Worm (Caenorhabditis elegans) whole organism, L4 larva: ENCODE results near the gene catp-4.

Experiments used
- D1046.2 ChIP-seq: fragments of 200-800 bp; sonication (Bioruptor generic); IDR thresholded peaks from 2 replicates; pipeline ENCODE4 v1.3.6; 2022; ENCODE audit warnings: missing genetic modification characterization, missing compliant biosample characterization
- F10B5.3 ChIP-seq: sonication (generic microtip); optimal IDR thresholded peaks from 2 replicates; lab custom pipeline; 2016; ENCODE audit warnings: mild to moderate bottlenecking, missing genetic modification characterization, missing compliant biosample characterization
- F37D6.2 ChIP-seq: sonication (generic microtip); optimal IDR thresholded peaks from 2 replicates; lab custom pipeline; 2016; ENCODE audit warnings: mild to moderate bottlenecking, missing genetic modification characterization, missing compliant biosample characterization
- T20F7.1 ChIP-seq: fragments of 200-800 bp; sonication (Bioruptor generic); optimal IDR thresholded peaks from 2 replicates; lab custom pipeline; 2018; ENCODE audit warnings: mild to moderate bottlenecking, missing genetic modification characterization, missing compliant biosample characterization
- T26A8.4 ChIP-seq: fragments of 200-800 bp; sonication (Bioruptor generic); IDR thresholded peaks from 2 replicates; pipeline ENCODE4 v1.3.6; 2022; ENCODE audit warnings: missing genetic modification characterization, missing compliant biosample characterization
- Y105C5A.15 ChIP-seq: fragments of 200-800 bp; sonication (Bioruptor generic); IDR thresholded peaks from 2 replicates; pipeline ENCODE4 v1.3.6; 2022; ENCODE audit warnings: missing genetic modification characterization, missing compliant biosample characterization
- Y48G9A.11 ChIP-seq: fragments of 200-800 bp; sonication (Bioruptor generic); IDR thresholded peaks from 2 replicates; pipeline ENCODE4 v1.3.6; 2022; ENCODE audit warnings: missing genetic modification reagents, missing genetic modification characterization, missing compliant biosample characterization
- ZK337.2 ChIP-seq: fragments of 200-800 bp; sonication (Bioruptor generic); IDR thresholded peaks from 2 replicates; pipeline ENCODE4 v1.3.6; 2022; ENCODE audit warnings: missing genetic modification reagents, missing genetic modification characterization, missing compliant biosample characterization
- ZK546.5 ChIP-seq, 2 experiments: sonication (generic microtip); optimal IDR thresholded peaks; 2 replicates each; lab custom pipeline; 2017; ENCODE audit warnings: missing biosample characterization in 2 of 2, missing genetic modification characterization in 2 of 2
- arid-1 ChIP-seq: fragments of 200-800 bp; sonication (Bioruptor generic); conservative IDR thresholded peaks from 2 replicates; pipeline ENCODE4 v1.3.6; 2022; ENCODE audit warnings: missing genetic modification reagents, missing genetic modification characterization, missing compliant biosample characterization
- ceh-32 ChIP-seq: sonication (generic microtip); optimal IDR thresholded peaks from 2 replicates; lab custom pipeline; 2016; ENCODE audit warnings: mild to moderate bottlenecking, missing genetic modification characterization, missing compliant biosample characterization; ENCODE audit not compliant: poor library complexity
- ceh-44 ChIP-seq: fragments of 200-800 bp; sonication (Bioruptor generic); IDR thresholded peaks from 2 replicates; pipeline ENCODE4 v1.3.6; 2022; ENCODE audit warnings: missing genetic modification reagents, missing genetic modification characterization, missing compliant biosample characterization
- ctbp-1 ChIP-seq: fragments of 200-800 bp; sonication (Bioruptor generic); IDR thresholded peaks from 2 replicates; pipeline ENCODE4 v1.3.6; 2022; ENCODE audit warnings: missing genetic modification reagents, missing genetic modification characterization, missing compliant biosample characterization
- daf-16 ChIP-seq, 3 experiments: sonication (generic microtip); optimal IDR thresholded peaks; 2 replicates each; lab custom pipeline; 2016 to 2017; ENCODE audit warnings: missing genetic modification characterization in 3 of 3, missing genetic modification reagents in 3 of 3, mild to moderate bottlenecking in 2 of 3, missing compliant biosample characterization in 2 of 3, missing biosample characterization in 1 of 3, moderate library complexity in 1 of 3
- dmd-6 ChIP-seq: fragments of 200-800 bp; sonication (Bioruptor generic); IDR thresholded peaks from 2 replicates; pipeline ENCODE4 v1.3.6; 2022; ENCODE audit warnings: missing genetic modification reagents, missing genetic modification characterization, missing compliant biosample characterization
- dmd-8 ChIP-seq: fragments of 200-800 bp; sonication (Bioruptor generic); IDR thresholded peaks from 2 replicates; pipeline ENCODE4 v1.3.6; 2022; ENCODE audit warnings: missing genetic modification characterization, missing compliant biosample characterization
- dpl-1 ChIP-seq: fragments of 150-350 bp; optimal IDR thresholded peaks from 2 replicates; lab custom pipeline; 2014; ENCODE audit warnings: missing biosample characterization, missing genetic modification reagents, missing genetic modification characterization
- dve-1 ChIP-seq: sonication (generic microtip); optimal IDR thresholded peaks from 2 replicates; lab custom pipeline; 2017; ENCODE audit warnings: antibody characterized with exemption, mild to moderate bottlenecking, missing genetic modification characterization, missing compliant biosample characterization; ENCODE audit not compliant: insufficient read depth
- fkh-10 ChIP-seq: fragments of 150-350 bp; optimal IDR thresholded peaks from 2 replicates; lab custom pipeline; 2014; ENCODE audit warnings: missing biosample characterization, missing genetic modification reagents, missing genetic modification characterization
- hif-1 ChIP-seq, 2 experiments: sonication (generic microtip); optimal IDR thresholded peaks; 2 replicates each; lab custom pipeline; 2016 to 2017; ENCODE audit warnings: missing compliant biosample characterization in 2 of 2, missing genetic modification characterization in 2 of 2, missing genetic modification reagents in 2 of 2, missing genotype in 2 of 2, mild to moderate bottlenecking in 1 of 2
- hlh-11 ChIP-seq: fragments of 200-800 bp; sonication (Bioruptor generic); optimal IDR thresholded peaks from 2 replicates; lab custom pipeline; 2018; ENCODE audit warnings: mild to moderate bottlenecking, missing genetic modification characterization, missing compliant biosample characterization
- jun-1 ChIP-seq: fragments of 150-350 bp; optimal IDR thresholded peaks from 2 replicates; lab custom pipeline; 2014; ENCODE audit warnings: missing biosample characterization, missing genetic modification reagents, missing genetic modification characterization
- lim-7 ChIP-seq: fragments of 200-800 bp; sonication (Bioruptor generic); IDR thresholded peaks from 2 replicates; pipeline ENCODE4 v1.3.6; 2022; ENCODE audit warnings: missing genetic modification characterization, missing compliant biosample characterization
- lin-1 ChIP-seq: fragments of 200-800 bp; sonication (Bioruptor generic); IDR thresholded peaks from 2 replicates; pipeline ENCODE4 v1.3.6; 2022; ENCODE audit warnings: missing genetic modification reagents, missing genetic modification characterization, missing compliant biosample characterization
- lin-15B ChIP-seq: fragments of 150-350 bp; sonication (generic microtip); optimal IDR thresholded peaks from 3 replicates; lab custom pipeline; 2014; ENCODE audit warnings: missing biosample characterization, missing genetic modification characterization
- lin-29 ChIP-seq: fragments of 200-800 bp; sonication (Bioruptor generic); IDR thresholded peaks from 2 replicates; pipeline ENCODE4 v1.3.6; 2022; ENCODE audit warnings: missing genetic modification reagents, missing genetic modification characterization, missing compliant biosample characterization
- lsy-2 ChIP-seq, 2 experiments: fragments of 150-350 bp in 1 of 2; sonication (generic microtip) in 1 of 2; optimal IDR thresholded peaks; 2 replicates each; lab custom pipeline; 2014 to 2017; ENCODE audit warnings: missing biosample characterization in 2 of 2, missing genetic modification characterization in 2 of 2
- madf-9 ChIP-seq: fragments of 200-800 bp; sonication (Bioruptor generic); conservative IDR thresholded peaks from 2 replicates; pipeline ENCODE4 v1.3.6; 2022; ENCODE audit warnings: missing genetic modification reagents, missing genetic modification characterization, missing compliant biosample characterization
- mdt-29 ChIP-seq: fragments of 200-800 bp; sonication (Bioruptor generic); IDR thresholded peaks from 2 replicates; pipeline ENCODE4 v1.3.6; 2022; ENCODE audit warnings: missing genetic modification reagents, missing genetic modification characterization, missing compliant biosample characterization
- mep-1 ChIP-seq: fragments of 150-350 bp; sonication (generic microtip); optimal IDR thresholded peaks from 3 replicates; lab custom pipeline; 2014; ENCODE audit warnings: missing biosample characterization, missing genetic modification characterization
- mes-2 ChIP-seq: sonication (generic microtip); optimal IDR thresholded peaks from 2 replicates; lab custom pipeline; 2016; ENCODE audit warnings: missing genotype, mild to moderate bottlenecking, missing genetic modification characterization, missing compliant biosample characterization; ENCODE audit not compliant: poor library complexity, severe bottlenecking
- mxl-3 ChIP-seq: fragments of 200-800 bp; sonication (Bioruptor generic); optimal IDR thresholded peaks from 2 replicates; lab custom pipeline; 2018; ENCODE audit warnings: mild to moderate bottlenecking, missing genetic modification characterization, missing compliant biosample characterization
- nhr-10 ChIP-seq: fragments of 150-350 bp; optimal IDR thresholded peaks from 2 replicates; lab custom pipeline; 2014; ENCODE audit warnings: missing biosample characterization, missing genetic modification characterization
- nhr-102 ChIP-seq: sonication (generic microtip); optimal IDR thresholded peaks from 2 replicates; lab custom pipeline; 2016; ENCODE audit warnings: mild to moderate bottlenecking, missing genetic modification characterization, moderate library complexity, missing compliant biosample characterization
- nhr-11 ChIP-seq: fragments of 150-350 bp; optimal IDR thresholded peaks from 2 replicates; lab custom pipeline; 2014; ENCODE audit warnings: missing biosample characterization, missing genetic modification characterization
- nhr-42 ChIP-seq: fragments of 200-800 bp; sonication (Bioruptor generic); IDR thresholded peaks from 2 replicates; pipeline ENCODE4 v1.3.6; 2022; ENCODE audit warnings: missing genetic modification characterization, missing compliant biosample characterization
- nhr-48 ChIP-seq: sonication (generic microtip); optimal IDR thresholded peaks from 2 replicates; lab custom pipeline; 2016; ENCODE audit warnings: mild to moderate bottlenecking, missing genetic modification characterization, missing compliant biosample characterization
- nhr-76 ChIP-seq: fragments of 150-350 bp; optimal IDR thresholded peaks from 2 replicates; lab custom pipeline; 2014; ENCODE audit warnings: missing biosample characterization, missing genetic modification characterization
- nhr-77 ChIP-seq: fragments of 150-350 bp; optimal IDR thresholded peaks from 2 replicates; lab custom pipeline; 2014; ENCODE audit warnings: missing biosample characterization, missing genetic modification characterization
- php-3 ChIP-seq: fragments of 200-800 bp; sonication (Bioruptor generic); IDR thresholded peaks from 2 replicates; pipeline ENCODE4 v1.3.6; 2022; ENCODE audit warnings: missing genetic modification reagents, missing genetic modification characterization, missing compliant biosample characterization
- pqm-1 ChIP-seq: sonication (generic microtip); optimal IDR thresholded peaks from 2 replicates; lab custom pipeline; 2017; ENCODE audit warnings: missing biosample characterization, missing genetic modification characterization
- set-16 ChIP-seq: fragments of 200-800 bp; sonication (Bioruptor generic); IDR thresholded peaks from 2 replicates; pipeline ENCODE4 v1.3.6; 2022; ENCODE audit warnings: missing genetic modification reagents, missing genetic modification characterization, missing compliant biosample characterization
- snpc-1.2 ChIP-seq: fragments of 200-800 bp; sonication (Bioruptor generic); IDR thresholded peaks from 2 replicates; pipeline ENCODE4 v1.3.6; 2022; ENCODE audit warnings: missing genetic modification reagents, missing genetic modification characterization, missing compliant biosample characterization
- snpc-4 ChIP-seq: fragments of 150-350 bp; optimal IDR thresholded peaks from 2 replicates; lab custom pipeline; 2014; ENCODE audit warnings: missing biosample characterization, missing genetic modification characterization
- spr-1 ChIP-seq: sonication (generic microtip); optimal IDR thresholded peaks from 2 replicates; lab custom pipeline; 2016; ENCODE audit warnings: mild to moderate bottlenecking, missing genetic modification characterization, missing compliant biosample characterization
- spr-3 ChIP-seq: fragments of 200-800 bp; sonication (Bioruptor generic); optimal IDR thresholded peaks from 2 replicates; lab custom pipeline; 2018; ENCODE audit warnings: mild to moderate bottlenecking, missing genetic modification characterization, missing compliant biosample characterization
- tag-97 ChIP-seq: fragments of 200-800 bp; sonication (Bioruptor generic); IDR thresholded peaks from 2 replicates; pipeline ENCODE4 v1.3.6; 2022; ENCODE audit warnings: missing genetic modification characterization, missing compliant biosample characterization
- tra-1 ChIP-seq: fragments of 200-800 bp; sonication (Bioruptor generic); IDR thresholded peaks from 2 replicates; pipeline ENCODE4 v1.3.6; 2022; ENCODE audit warnings: missing genetic modification reagents, missing genetic modification characterization, missing compliant biosample characterization
- zfp-3 ChIP-seq: fragments of 200-800 bp; sonication (Bioruptor generic); conservative IDR thresholded peaks from 2 replicates; pipeline ENCODE4 v1.3.6; 2022; ENCODE audit warnings: missing genetic modification reagents, missing genetic modification characterization, missing compliant biosample characterization

Gene catp-4

ce11 chrII:14561549-14562115 is 31.7 kb upstream of the catp-4 start, which contains the start of gene mog-4 (continued):
- TF ChIP-seq ceh-44 (GFP tag; lab: Robert Waterston, UW): peak; percentile 99
- peak; percentile 83 for TF ChIP-seq dmd-8 (GFP tag; lab: Robert Waterston, UW)
- peak; percentile 82 for TF ChIP-seq lim-7 (GFP tag; lab: Robert Waterston, UW)
- peak; percentile 99 for TF ChIP-seq T26A8.4
- TF ChIP-seq lsy-2 (tag; optimal IDR thresholded peaks at IDR 0.05; lab: Kevin White, UChicago): peak; percentile 97 to 99
- TF ChIP-seq spr-1 (tag; lab: Kevin White, UChicago): peak; percentile 93
- TF ChIP-seq nhr-102 (tag; lab: Kevin White, UChicago): peak; percentile 95
- peak; percentile 5 for TF ChIP-seq pqm-1
- TF ChIP-seq ceh-32: peak; percentile 57
- TF ChIP-seq ZK337.2 (GFP tag; lab: Robert Waterston, UW): peak; percentile 100
- TF ChIP-seq mes-2 (tag; lab: Kevin White, UChicago): peak; percentile 98
- peak; percentile 32 for TF ChIP-seq snpc-4 (tag; lab: Kevin White, UChicago)
- peak; percentile 98 for TF ChIP-seq lin-29 (GFP tag; lab: Robert Waterston, UW)
- peak; percentile 87 for TF ChIP-seq nhr-48 (tag; lab: Kevin White, UChicago)
- peak; percentile 98 for TF ChIP-seq lin-1
- TF ChIP-seq tra-1: peak; percentile 100
- TF ChIP-seq Y48G9A.11: peak; percentile 98
- peak; percentile 99 for TF ChIP-seq php-3 (GFP tag; lab: Robert Waterston, UW)
- TF ChIP-seq mdt-29 (GFP tag; lab: Robert Waterston, UW): peak; percentile 99
- TF ChIP-seq mxl-3 (GFP tag; lab: Kevin White, UChicago): peak; percentile 94
- TF ChIP-seq set-16 (GFP tag; lab: Robert Waterston, UW): peak; percentile 9; the same call in 1 of the 2 replicates
- peak; percentile 43 for TF ChIP-seq nhr-76 (tag; lab: Kevin White, UChicago)
- TF ChIP-seq mep-1 (tag; lab: Kevin White, UChicago): peak; percentile 90
- TF ChIP-seq lin-15B: peak; percentile 59
- peak; percentile 100 for TF ChIP-seq tag-97
- peak; percentile 74 for TF ChIP-seq F10B5.3 (tag; lab: Kevin White, UChicago)
- TF ChIP-seq daf-16 (GFP tag; optimal IDR thresholded peaks at IDR 0.05; lab: Kevin White, UChicago): peak; percentile 70 to 92
- TF ChIP-seq daf-16 (tag; optimal IDR thresholded peaks at IDR 0.05; lab: Kevin White, UChicago): peak; percentile 76
- TF ChIP-seq dmd-6: peak; percentile 100
- TF ChIP-seq zfp-3 (GFP tag; lab: Robert Waterston, UW): peak; percentile 100
- TF ChIP-seq fkh-10 (GFP tag; lab: Kevin White, UChicago): peak; percentile 75
- TF ChIP-seq ZK546.5 (tag; optimal IDR thresholded peaks at IDR 0.05; lab: Kevin White, UChicago): peak in 1 of 2 experiments; percentile 63
- peak; percentile 76 to 96 for TF ChIP-seq hif-1 (tag; optimal IDR thresholded peaks at IDR 0.05; lab: Kevin White, UChicago)
- peak; percentile 79 for TF ChIP-seq dpl-1 (GFP tag; lab: Kevin White, UChicago)
- peak; percentile 98 for TF ChIP-seq D1046.2 (GFP tag; lab: Robert Waterston, UW)
- peak; percentile 100 for TF ChIP-seq nhr-42 (GFP tag; lab: Robert Waterston, UW)
- peak; percentile 84 for TF ChIP-seq spr-3 (GFP tag; lab: Kevin White, UChicago)
- TF ChIP-seq jun-1 (tag; lab: Kevin White, UChicago): peak; percentile 40
- peak; percentile 98 for TF ChIP-seq arid-1 (GFP tag; lab: Robert Waterston, UW)
- peak; percentile 62 for TF ChIP-seq nhr-10 (tag; lab: Kevin White, UChicago)
- TF ChIP-seq nhr-77 (tag; lab: Kevin White, UChicago): peak; percentile 99
- TF ChIP-seq Y105C5A.15 (GFP tag; lab: Robert Waterston, UW): peak; percentile 89
- TF ChIP-seq nhr-11 (tag; lab: Kevin White, UChicago): peak; percentile 79
- TF ChIP-seq dve-1 (tag; lab: Kevin White, UChicago): peak; percentile 94
- TF ChIP-seq madf-9 (GFP tag; lab: Robert Waterston, UW): peak; percentile 100
- peak; percentile 99 for TF ChIP-seq ctbp-1 (GFP tag; lab: Robert Waterston, UW)
- TF ChIP-seq hlh-11 (tag; lab: Kevin White, UChicago): peak; percentile 95
- peak; percentile 95 for TF ChIP-seq T20F7.1 (GFP tag; lab: Kevin White, UChicago)
- TF ChIP-seq F37D6.2 (tag; lab: Kevin White, UChicago): peak; percentile 92
- peak; percentile 91 for TF ChIP-seq snpc-1.2
